Fruit fly (Drosophila melanogaster) whole organism, embryonic: ENCODE data around the gene Prim2.

Source experiments
- BEAF-32 ChIP-seq: fragments of 200-800 bp; sonication (Bioruptor generic); optimal IDR thresholded peaks from 3 replicates; lab custom pipeline; 2017; ENCODE audit warnings: missing biosample characterization, missing genetic modification characterization, mild to moderate bottlenecking, moderate library complexity, missing genetic modification reagents
- Blimp-1 ChIP-seq: fragments of 200-800 bp; sonication (Bioruptor generic); optimal IDR thresholded peaks from 3 replicates; lab custom pipeline; 2018; ENCODE audit warnings: missing biosample characterization, missing genetic modification characterization, mild to moderate bottlenecking, moderate library complexity, missing genetic modification reagents
- CG10959 ChIP-seq: fragments of 200-800 bp; sonication (Bioruptor generic); IDR thresholded peaks from 2 replicates; pipeline ENCODE4 v1.3.6; 2022; ENCODE audit warnings: missing biosample characterization, missing genetic modification characterization
- CG14014 ChIP-seq: fragments of 200-800 bp; sonication (Bioruptor generic); IDR thresholded peaks from 2 replicates; pipeline ENCODE4 v1.3.6; 2022; ENCODE audit warnings: missing biosample characterization, missing genetic modification characterization
- CG14667 ChIP-seq: fragments of 200-800 bp; sonication (Bioruptor generic); IDR thresholded peaks from 2 replicates; pipeline ENCODE4 v1.3.6; 2022; ENCODE audit warnings: missing biosample characterization, missing genetic modification characterization
- CG15514 ChIP-seq: fragments of 200-800 bp; sonication (Bioruptor generic); optimal IDR thresholded peaks from 3 replicates; lab custom pipeline; 2017; ENCODE audit warnings: missing biosample characterization, missing genetic modification characterization, mild to moderate bottlenecking, moderate library complexity, missing genetic modification reagents
- CG16863 ChIP-seq: fragments of 200-800 bp; sonication (Bioruptor generic); optimal IDR thresholded peaks from 3 replicates; lab custom pipeline; 2016; ENCODE audit warnings: missing biosample characterization, missing genetic modification characterization
- CG17186 ChIP-seq: fragments of 200-800 bp; sonication (Bioruptor generic); optimal IDR thresholded peaks from 3 replicates; lab custom pipeline; 2017; ENCODE audit warnings: missing biosample characterization, missing genetic modification reagents, missing genetic modification characterization
- CG17829 ChIP-seq: fragments of 200-800 bp; optimal IDR thresholded peaks from 2 replicates; lab custom pipeline; 2019; ENCODE audit warnings: missing biosample characterization, mild to moderate bottlenecking, missing genetic modification characterization, moderate library complexity
- CG18262 ChIP-seq: fragments of 200-800 bp; optimal IDR thresholded peaks from 3 replicates; lab custom pipeline; 2019; ENCODE audit warnings: missing biosample characterization, mild to moderate bottlenecking, missing genetic modification characterization, moderate library complexity
- CG18619 ChIP-seq: fragments of 200-800 bp; sonication (Bioruptor generic); optimal IDR thresholded peaks from 3 replicates; lab custom pipeline; 2017; ENCODE audit warnings: missing biosample characterization, mild to moderate bottlenecking, missing genetic modification characterization
- CG2116 ChIP-seq: fragments of 200-800 bp; sonication (Bioruptor generic); optimal IDR thresholded peaks from 3 replicates; lab custom pipeline; 2018; ENCODE audit warnings: missing biosample characterization, mild to moderate bottlenecking, missing genetic modification characterization
- CG3163 ChIP-seq: fragments of 200-800 bp; sonication (Bioruptor generic); optimal IDR thresholded peaks from 3 replicates; lab custom pipeline; 2016; ENCODE audit warnings: missing biosample characterization, missing genetic modification characterization
- CG33213 ChIP-seq: fragments of 200-800 bp; sonication (Bioruptor generic); optimal IDR thresholded peaks from 3 replicates; lab custom pipeline; 2016; ENCODE audit warnings: missing biosample characterization, missing genetic modification characterization
- CG34422 ChIP-seq: fragments of 200-800 bp; sonication (Bioruptor generic); IDR thresholded peaks from 3 replicates; pipeline ENCODE4 v1.3.6; 2022; ENCODE audit warnings: missing biosample characterization, missing genetic modification characterization
- CG4282 ChIP-seq: fragments of 200-800 bp; sonication (Bioruptor generic); optimal IDR thresholded peaks from 2 replicates; lab custom pipeline; 2016; ENCODE audit warnings: missing biosample characterization, missing genetic modification characterization
- CG4730 ChIP-seq: fragments of 200-800 bp; sonication (Bioruptor generic); IDR thresholded peaks from 2 replicates; pipeline ENCODE4 v1.3.6; 2022; ENCODE audit warnings: missing biosample characterization, missing genetic modification characterization
- CoRest ChIP-seq: fragments of 200-800 bp; sonication (Bioruptor generic); optimal IDR thresholded peaks from 3 replicates; lab custom pipeline; 2018; ENCODE audit warnings: missing biosample characterization, mild to moderate bottlenecking, missing genetic modification characterization, moderate library complexity
- CrebB ChIP-seq: fragments of 200-800 bp; sonication (Bioruptor generic); optimal IDR thresholded peaks from 3 replicates; lab custom pipeline; 2018; ENCODE audit warnings: missing biosample characterization, mild to moderate bottlenecking, missing genetic modification characterization
- Dip3 ChIP-seq: fragments of 200-800 bp; sonication (Bioruptor generic); optimal IDR thresholded peaks from 3 replicates; lab custom pipeline; 2016; ENCODE audit warnings: missing biosample characterization, missing genetic modification characterization
- Gsc ChIP-seq: fragments of 200-800 bp; sonication (Bioruptor generic); IDR thresholded peaks from 2 replicates; pipeline ENCODE4 v1.3.6; 2022; ENCODE audit warnings: missing biosample characterization, missing genetic modification characterization
- H15 ChIP-seq: fragments of 200-800 bp; sonication (Bioruptor generic); IDR thresholded peaks from 3 replicates; pipeline ENCODE4 v1.3.6; 2022; ENCODE audit warnings: missing biosample characterization, missing genetic modification characterization
- Hr3 ChIP-seq: fragments of 200-800 bp; sonication (Bioruptor generic); optimal IDR thresholded peaks from 3 replicates; lab custom pipeline; 2016; ENCODE audit warnings: missing biosample characterization, missing genetic modification characterization
- Hr78 ChIP-seq, 2 experiments: fragments of 200-800 bp in 1 of 2; fragments of >200 bp in 1 of 2; sonication (Bioruptor generic) in 1 of 2; optimal IDR thresholded peaks; 2 replicates each; lab custom pipeline; 2017 to 2019; ENCODE audit warnings: missing biosample characterization in 2 of 2, missing genetic modification characterization in 2 of 2, mild to moderate bottlenecking in 1 of 2, moderate library complexity in 1 of 2
- Med ChIP-seq: fragments of 200-800 bp; sonication (Bioruptor generic); peaks from one replicate; lab custom pipeline; 2016; ENCODE audit warnings: missing biosample characterization, missing genetic modification characterization, mild to moderate bottlenecking, inconsistent platforms, moderate library complexity
- NfI ChIP-seq: fragments of 200-800 bp; sonication (Bioruptor generic); optimal IDR thresholded peaks from 3 replicates; lab custom pipeline; 2018; ENCODE audit warnings: missing biosample characterization, mild to moderate bottlenecking, missing genetic modification characterization, moderate library complexity
- Oaz ChIP-seq: fragments of 200-800 bp; sonication (Bioruptor generic); IDR thresholded peaks from 2 replicates; pipeline ENCODE4 v1.3.6; 2022; ENCODE audit warnings: missing biosample characterization, missing genetic modification characterization
- Oli ChIP-seq: fragments of 200-800 bp; sonication (Bioruptor generic); optimal IDR thresholded peaks from 2 replicates; lab custom pipeline; 2018; ENCODE audit warnings: missing biosample characterization, mild to moderate bottlenecking, missing genetic modification characterization, moderate library complexity
- Tbp ChIP-seq: fragments of >200 bp; optimal IDR thresholded peaks from 2 replicates; lab custom pipeline; 2018; ENCODE audit warnings: missing biosample characterization, missing genetic modification characterization
- Usf ChIP-seq: fragments of 200-800 bp; sonication (Bioruptor generic); optimal IDR thresholded peaks from 2 replicates; lab custom pipeline; 2017; ENCODE audit warnings: missing genotype, missing biosample characterization, missing genetic modification characterization
- Vsx1 ChIP-seq: fragments of 200-800 bp; sonication (Bioruptor generic); optimal IDR thresholded peaks from 2 replicates; lab custom pipeline; 2017; ENCODE audit warnings: missing biosample characterization, mild to moderate bottlenecking, missing genetic modification characterization, missing genetic modification reagents
- ac ChIP-seq: fragments of 200-800 bp; sonication (Bioruptor generic); optimal IDR thresholded peaks from 3 replicates; lab custom pipeline; 2017; ENCODE audit warnings: missing biosample characterization, mild to moderate bottlenecking, missing genetic modification characterization
- ap ChIP-seq: fragments of 200-800 bp; sonication (Bioruptor generic); IDR thresholded peaks from 2 replicates; pipeline ENCODE4 v1.3.6; 2022; ENCODE audit warnings: missing biosample characterization, missing genetic modification characterization
- crol ChIP-seq: fragments of 200-800 bp; sonication (Bioruptor generic); IDR thresholded peaks from 2 replicates; pipeline ENCODE4 v1.3.6; 2022; ENCODE audit warnings: missing biosample characterization, missing genetic modification characterization
- dmrt11E ChIP-seq: fragments of 200-800 bp; sonication (Bioruptor generic); optimal IDR thresholded peaks from 3 replicates; lab custom pipeline; 2018; ENCODE audit warnings: missing biosample characterization, mild to moderate bottlenecking, missing genetic modification characterization, moderate library complexity
- emc ChIP-seq: fragments of 200-800 bp; sonication (Bioruptor generic); optimal IDR thresholded peaks from 2 replicates; lab custom pipeline; 2016; ENCODE audit warnings: missing biosample characterization, missing genetic modification characterization
- en ChIP-seq: fragments of 200-800 bp; sonication (Bioruptor generic); optimal IDR thresholded peaks from 2 replicates; lab custom pipeline; 2016; ENCODE audit warnings: missing biosample characterization, missing genetic modification characterization
- fd64A ChIP-seq: fragments of 200-800 bp; sonication (Bioruptor generic); optimal IDR thresholded peaks from 3 replicates; lab custom pipeline; 2018; ENCODE audit warnings: missing biosample characterization, mild to moderate bottlenecking, missing genetic modification characterization
- gem ChIP-seq: fragments of 200-800 bp; sonication (Bioruptor generic); optimal IDR thresholded peaks from 2 replicates; lab custom pipeline; 2019; ENCODE audit warnings: missing biosample characterization, mild to moderate bottlenecking, missing genetic modification characterization, moderate library complexity
- gfzf ChIP-seq: fragments of 200-800 bp; sonication (Bioruptor generic); optimal IDR thresholded peaks from 2 replicates; lab custom pipeline; 2016; ENCODE audit warnings: missing biosample characterization, mild to moderate bottlenecking, missing genetic modification characterization, moderate library complexity
- gsb-n ChIP-seq: fragments of 200-800 bp; sonication (Bioruptor generic); optimal IDR thresholded peaks from 3 replicates; lab custom pipeline; 2018; ENCODE audit warnings: missing biosample characterization, mild to moderate bottlenecking, missing genetic modification characterization
- h ChIP-seq: fragments of >200 bp; optimal IDR thresholded peaks from 2 replicates; lab custom pipeline; 2017
- hbn ChIP-seq: fragments of 200-800 bp; sonication (Bioruptor generic); IDR thresholded peaks from 2 replicates; pipeline ENCODE4 v1.3.6; 2022; ENCODE audit warnings: missing biosample characterization, missing genetic modification characterization; ENCODE audit not compliant: partially characterized antibody
- ken ChIP-seq: fragments of 200-800 bp; sonication (Bioruptor generic); IDR thresholded peaks from 3 replicates; pipeline ENCODE4 v1.3.6; 2022; ENCODE audit warnings: missing biosample characterization, missing genetic modification characterization
- knrl ChIP-seq: fragments of 200-800 bp; sonication (Bioruptor generic); IDR thresholded peaks from 3 replicates; pipeline ENCODE4 v1.3.6; 2022; ENCODE audit warnings: missing biosample characterization, missing genetic modification characterization; ENCODE audit not compliant: partially characterized antibody
- luna ChIP-seq: fragments of 200-800 bp; sonication (Bioruptor generic); optimal IDR thresholded peaks from 2 replicates; lab custom pipeline; 2016; ENCODE audit warnings: missing biosample characterization, missing genetic modification characterization
- pfk ChIP-seq: fragments of 200-800 bp; sonication (Bioruptor generic); optimal IDR thresholded peaks from 2 replicates; lab custom pipeline; 2018; ENCODE audit warnings: missing biosample characterization, mild to moderate bottlenecking, missing genetic modification characterization, moderate library complexity
- psq ChIP-seq: fragments of 200-800 bp; sonication (Bioruptor generic); optimal IDR thresholded peaks from 2 replicates; lab custom pipeline; 2017; ENCODE audit warnings: missing biosample characterization, missing genetic modification characterization
- sisA ChIP-seq: fragments of 200-800 bp; sonication (Bioruptor generic); IDR thresholded peaks from 2 replicates; pipeline ENCODE4 v1.3.6; 2022; ENCODE audit warnings: missing biosample characterization, missing genetic modification characterization
- ttk ChIP-seq: fragments of 200-800 bp; sonication (Bioruptor generic); IDR thresholded peaks from 2 replicates; pipeline ENCODE4 v2.1.2; 2022; ENCODE audit warnings: missing biosample characterization, missing genetic modification characterization
- zfh2 ChIP-seq: fragments of 200-800 bp; sonication (Bioruptor generic); optimal IDR thresholded peaks from 2 replicates; lab custom pipeline; 2016; ENCODE audit warnings: missing biosample characterization, missing genetic modification characterization

The Prim2 gene

dm6 chr3L:20393357-20393756, 32.0 kb upstream of the Prim2 start, which contains the start of gene CG33969 (continued):
- TF ChIP-seq ac (GFP tag; lab: Kevin White, UChicago) (no peak), Usf (no peak), ken (no peak), zfh2 (GFP tag; lab: Kevin White, UChicago) (no peak), CG2116 (GFP tag; lab: Kevin White, UChicago) (peak; percentile 82), luna (GFP tag; lab: Kevin White, UChicago) (no peak), knrl (GFP tag; lab: Robert Waterston, UW) (no peak), CG18262 (tag; lab: Kevin White, UChicago) (no peak), gsb-n (tag; lab: Kevin White, UChicago) (no peak), ttk (GFP tag; lab: Robert Waterston, UW) (no peak), dmrt11E (tag; lab: Kevin White, UChicago) (no peak), Hr3 (GFP tag; lab: Kevin White, UChicago) (no peak), CG15514 (GFP tag; lab: Kevin White, UChicago) (peak; percentile 42), ap (no peak), Hr78 (GFP tag; optimal IDR thresholded peaks at IDR 0.05; lab: Kevin White, UChicago) (no peak), gem (tag; lab: Kevin White, UChicago) (no peak), hbn (GFP tag; lab: Robert Waterston, UW) (peak; percentile 32; the same call in 1 of the 2 replicates), Vsx1 (GFP tag; lab: Kevin White, UChicago) (peak; percentile 20), Dip3 (GFP tag; lab: Kevin White, UChicago) (no peak), CG16863 (GFP tag; lab: Kevin White, UChicago) (no peak), CrebB (tag; lab: Kevin White, UChicago) (no peak), crol (GFP tag; lab: Robert Waterston, UW) (no peak), CG17829 (tag; lab: Kevin White, UChicago) (no peak), CG17186 (GFP tag; lab: Kevin White, UChicago) (peak; percentile 62), BEAF-32 (GFP tag; lab: Kevin White, UChicago) (peak; percentile 58), psq (GFP tag; lab: Kevin White, UChicago) (no peak), Med (GFP tag; lab: Kevin White, UChicago) (peak; percentile 65), CG18619 (GFP tag; lab: Kevin White, UChicago) (no peak), en (GFP tag; lab: Kevin White, UChicago) (no peak)
- TF ChIP-seq, all 482 proteins: peak for 51

DNA sequence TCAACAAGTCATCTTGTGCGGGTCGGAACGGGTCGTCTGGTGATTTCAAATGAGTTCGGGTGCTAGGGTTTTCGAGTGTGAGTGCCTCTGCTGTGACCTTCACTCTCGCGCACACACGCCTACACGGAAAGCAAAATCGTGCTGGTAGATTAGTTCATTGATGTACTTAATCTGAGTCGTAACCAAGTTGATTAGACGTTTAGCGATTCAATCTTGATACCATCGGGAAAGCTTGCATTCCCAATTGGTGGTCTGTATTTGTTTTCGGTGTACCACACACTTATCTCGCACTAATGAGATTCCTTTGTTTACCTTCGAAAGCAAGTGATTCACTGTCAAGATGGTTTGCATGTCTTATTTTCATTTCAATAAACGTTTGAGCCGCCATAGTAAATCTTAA, 27.6 kb upstream of the Prim2 start:
- TF ChIP-seq h (no peak), Oaz (no peak), gfzf (GFP tag; lab: Kevin White, UChicago) (no peak), CG34422 (GFP tag; lab: Robert Waterston, UW) (peak; percentile 57; the same call in 1 of the 3 replicates), fd64A (no peak), CG33213 (GFP tag; lab: Kevin White, UChicago) (no peak), CG14667 (GFP tag; lab: Robert Waterston, UW) (no peak; the same call in 1 of the 2 replicates), Tbp (GFP tag; lab: Kevin White, UChicago) (no peak), NfI (peak; percentile 44), CG4282 (no peak), CG10959 (GFP tag; lab: Robert Waterston, UW) (no peak), CG3163 (GFP tag; lab: Kevin White, UChicago) (no peak), emc (GFP tag; lab: Kevin White, UChicago) (no peak), CoRest (tag; lab: Kevin White, UChicago) (peak; percentile 21), H15 (GFP tag; lab: Robert Waterston, UW) (no peak), CG4730 (GFP tag; lab: Robert Waterston, UW) (peak; percentile 41; the same call in 1 of the 2 replicates), Blimp-1 (no peak), Oli (peak; percentile 30), CG2116 (GFP tag; lab: Kevin White, UChicago) (no peak), sisA (GFP tag; lab: Robert Waterston, UW) (0 out of 2 replicates have a peak, but pooled peaks have one; percentile 19), Gsc (no peak), CG14014 (GFP tag; lab: Robert Waterston, UW) (no peak; the same call in 1 of the 2 replicates), pfk (GFP tag; lab: Kevin White, UChicago) (no peak)
